Fruit fly (Drosophila melanogaster) whole organism, larva: ENCODE results near the gene CG34427.

Source experiments
- noc ChIP-seq: fragments of 200-800 bp; sonication (Bioruptor generic); optimal IDR thresholded peaks from 3 replicates; lab custom pipeline; 2019; ENCODE audit warnings: missing biosample characterization, mild to moderate bottlenecking, missing genetic modification characterization, moderate library complexity

CG34427 gene

DNA sequence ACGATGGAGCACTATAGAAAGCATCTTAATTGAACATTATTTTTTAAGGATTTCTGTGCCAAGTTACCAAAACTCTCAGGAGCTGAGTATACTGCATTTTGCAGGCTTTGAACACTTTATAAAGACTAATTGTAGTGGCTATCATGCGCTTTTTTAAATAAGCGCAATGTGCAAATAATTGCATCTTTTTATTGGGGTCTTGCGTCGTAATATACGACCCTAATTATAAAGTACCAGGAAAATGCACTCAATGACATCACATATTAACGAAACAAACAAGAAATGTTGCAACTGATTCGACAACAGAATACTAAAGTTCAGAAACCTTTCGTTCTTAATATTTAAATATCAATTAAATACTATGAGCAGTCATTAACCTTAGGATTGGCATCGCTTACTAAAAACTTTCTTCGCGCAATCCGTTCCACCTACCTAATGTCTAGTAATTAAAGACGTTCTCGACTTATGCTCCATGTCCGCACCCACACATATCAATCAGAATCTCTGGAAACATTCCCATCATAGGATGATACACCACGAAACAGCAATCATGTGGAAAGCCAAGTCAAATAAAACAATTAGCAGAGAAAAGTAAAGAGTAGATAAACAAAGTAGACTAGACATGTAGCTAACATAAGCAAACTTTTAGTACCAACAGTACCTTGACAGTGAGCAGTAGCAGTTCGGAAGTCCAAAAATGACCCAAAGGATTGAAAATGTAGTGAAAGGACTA is at the start of gene CG34427, which contains the start of gene CG32023:
CG34427 (plus strand) TSS at position 683 of the 733 bp plus-strand sequence.
CG32023 (minus strand) TSS at position 101 of the 733 bp plus-strand sequence.
- TF ChIP-seq noc (tag; lab: Kevin White, UChicago): no peak

DNA sequence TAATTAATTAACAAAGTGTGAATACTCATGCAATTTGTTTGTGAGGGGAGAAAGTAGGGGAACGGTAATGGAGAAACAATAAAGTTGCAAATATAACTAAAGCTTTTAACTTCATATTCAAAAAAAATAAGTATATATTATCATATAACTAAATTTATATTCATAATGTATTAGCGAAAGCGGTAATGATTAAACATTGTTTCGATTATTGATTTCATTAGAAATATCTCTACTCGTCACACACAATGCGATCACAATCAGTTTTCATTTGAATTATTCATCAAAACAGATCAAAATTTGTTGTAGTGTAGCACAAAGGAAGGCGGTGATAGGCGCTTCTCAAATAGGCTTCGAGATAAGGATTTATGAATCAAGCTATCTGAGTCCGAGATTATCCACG is 48.9 kb upstream of the CG34427 start, which contains the start of gene CG6576:
CG6576 (plus strand) TSS at position 301 of the 400 bp plus-strand sequence.
- no peak for TF ChIP-seq noc (tag; lab: Kevin White, UChicago)

DNA sequence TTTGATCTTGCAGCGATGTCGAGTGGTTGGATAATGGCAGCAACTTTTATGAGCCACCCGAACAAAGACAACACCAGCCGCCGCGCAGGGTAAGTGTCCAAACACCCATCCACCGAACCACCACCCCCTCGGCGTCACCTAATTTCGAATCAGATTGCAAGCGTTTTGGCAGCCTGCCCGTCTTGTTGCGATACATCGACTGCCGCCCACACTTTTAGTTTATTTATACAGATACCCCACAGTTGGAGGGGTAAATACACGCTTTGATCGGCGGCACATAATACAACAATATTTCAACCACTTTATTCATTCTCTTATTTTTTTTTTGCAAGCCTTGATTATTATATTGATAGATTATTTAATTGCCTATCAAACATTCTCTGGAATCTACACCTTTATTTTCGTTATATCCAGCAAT is 41.5 kb upstream of the CG34427 start:
- peak; percentile 55 for TF ChIP-seq noc (tag; lab: Kevin White, UChicago)

DNA sequence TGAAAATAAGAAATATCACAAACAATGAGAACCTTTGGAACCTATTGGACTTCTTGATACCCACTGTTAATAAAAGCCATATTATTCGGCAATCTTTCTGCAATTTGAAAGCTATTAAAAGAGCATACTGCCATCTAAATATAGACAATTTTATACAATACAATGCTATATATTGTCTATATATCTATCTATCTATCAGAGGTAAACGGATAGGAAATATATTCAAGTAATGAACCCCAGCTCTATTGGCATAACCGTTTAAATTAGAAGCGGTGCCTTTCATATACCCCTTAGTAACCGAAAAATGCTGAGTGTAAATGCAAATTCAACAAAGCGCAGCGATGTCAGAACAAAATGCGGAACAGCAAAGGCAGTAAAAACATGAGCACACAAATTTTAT is 40.8 kb upstream of the CG34427 start:
- no peak for TF ChIP-seq noc (tag; lab: Kevin White, UChicago)

DNA sequence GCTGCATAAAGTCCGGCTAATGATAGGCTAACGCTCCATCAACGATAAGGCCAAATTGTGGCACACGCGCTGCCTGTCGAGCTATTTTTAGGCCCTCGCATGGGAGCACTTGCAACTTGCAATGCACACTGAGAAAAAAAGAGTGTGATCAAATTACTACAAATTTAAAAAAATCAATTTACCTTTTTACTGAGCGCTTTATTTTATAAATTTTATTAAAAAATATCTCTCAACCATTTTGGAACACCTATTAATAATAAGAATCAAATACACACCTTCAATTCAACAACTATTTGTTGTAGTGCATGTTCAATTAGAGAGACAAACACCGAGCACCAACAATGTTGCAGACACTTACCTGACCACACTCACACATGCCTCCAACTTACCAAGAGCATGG is 39.1 kb upstream of the CG34427 start:
- TF ChIP-seq noc (tag; lab: Kevin White, UChicago): no peak

DNA sequence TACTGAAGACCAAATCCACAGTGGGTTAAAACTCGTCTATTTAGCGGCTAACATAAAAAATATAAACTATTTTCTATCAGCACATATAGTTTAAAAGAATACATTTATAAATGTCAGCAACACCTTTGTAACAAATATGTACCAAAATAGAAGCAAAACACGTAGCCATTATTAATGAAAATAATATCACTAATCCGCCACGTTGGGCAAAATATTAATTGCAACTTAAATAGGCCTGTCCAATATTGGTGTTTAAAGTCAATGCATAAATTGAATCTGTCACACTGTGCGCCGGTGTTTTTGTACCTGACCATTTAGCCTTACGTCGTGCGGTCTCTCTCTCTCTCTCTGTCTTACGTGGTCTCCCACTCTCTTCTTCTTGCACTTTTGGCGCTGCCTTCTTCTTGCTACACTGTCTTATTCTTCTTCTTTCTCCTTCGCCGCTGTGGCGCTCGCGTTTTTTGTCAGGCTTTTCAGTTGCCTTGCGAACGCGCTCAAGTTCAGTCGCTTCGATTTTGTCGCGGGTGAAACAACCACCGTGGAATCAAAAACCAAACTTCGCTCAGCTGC is 38.5 kb upstream of the CG34427 start:
- peak; percentile 98 for TF ChIP-seq noc (tag; lab: Kevin White, UChicago)

DNA sequence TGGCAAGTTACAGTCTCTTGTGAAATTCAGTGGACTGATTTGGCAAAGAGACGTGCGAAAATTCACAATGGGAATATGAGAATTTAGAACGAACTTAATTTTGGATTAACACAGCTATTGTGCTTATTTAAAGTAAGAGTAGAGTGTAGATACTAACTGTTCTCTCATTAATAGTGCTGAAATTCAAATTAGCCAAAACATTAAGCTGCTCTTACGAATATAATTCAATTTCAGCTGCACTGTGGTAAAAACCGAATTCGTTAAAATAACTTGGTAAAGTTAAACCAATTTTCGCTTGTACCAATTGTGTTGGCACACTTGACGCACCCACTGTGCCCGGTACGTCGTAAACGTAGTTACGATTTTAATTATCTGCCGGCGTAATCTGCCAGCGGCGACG is 36.7 kb upstream of the CG34427 start:
- peak; percentile 75 for TF ChIP-seq noc (tag; lab: Kevin White, UChicago)

DNA sequence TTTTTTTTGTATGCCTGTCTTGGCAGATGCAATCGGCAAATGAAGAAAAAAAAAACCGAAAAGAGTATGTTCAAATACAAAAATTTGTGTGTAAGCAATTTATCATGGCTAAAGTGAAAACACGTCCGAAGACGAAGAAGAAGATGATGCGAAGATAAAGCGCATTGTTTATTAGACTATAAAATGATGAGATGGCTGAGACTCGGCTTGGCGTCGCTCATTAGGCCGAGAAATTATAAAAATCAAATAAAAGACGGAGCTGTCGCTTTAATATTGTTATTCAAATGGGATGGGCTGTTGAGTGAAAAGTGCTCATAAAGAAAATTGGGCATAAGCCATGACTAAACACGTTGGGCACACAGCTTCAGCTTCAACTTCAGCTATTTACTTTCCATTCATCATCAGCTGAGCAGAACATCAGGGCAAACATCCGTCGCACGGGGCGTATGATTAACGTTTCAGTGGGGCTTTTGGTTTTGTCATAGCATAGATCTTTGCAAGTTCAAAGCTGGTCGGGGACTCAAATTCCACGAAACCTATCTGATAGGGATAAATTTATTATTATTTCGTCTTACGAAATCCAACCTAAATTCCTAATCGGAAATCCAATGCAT is 33.8 kb upstream of the CG34427 start:
- no peak for TF ChIP-seq noc (tag; lab: Kevin White, UChicago)

DNA sequence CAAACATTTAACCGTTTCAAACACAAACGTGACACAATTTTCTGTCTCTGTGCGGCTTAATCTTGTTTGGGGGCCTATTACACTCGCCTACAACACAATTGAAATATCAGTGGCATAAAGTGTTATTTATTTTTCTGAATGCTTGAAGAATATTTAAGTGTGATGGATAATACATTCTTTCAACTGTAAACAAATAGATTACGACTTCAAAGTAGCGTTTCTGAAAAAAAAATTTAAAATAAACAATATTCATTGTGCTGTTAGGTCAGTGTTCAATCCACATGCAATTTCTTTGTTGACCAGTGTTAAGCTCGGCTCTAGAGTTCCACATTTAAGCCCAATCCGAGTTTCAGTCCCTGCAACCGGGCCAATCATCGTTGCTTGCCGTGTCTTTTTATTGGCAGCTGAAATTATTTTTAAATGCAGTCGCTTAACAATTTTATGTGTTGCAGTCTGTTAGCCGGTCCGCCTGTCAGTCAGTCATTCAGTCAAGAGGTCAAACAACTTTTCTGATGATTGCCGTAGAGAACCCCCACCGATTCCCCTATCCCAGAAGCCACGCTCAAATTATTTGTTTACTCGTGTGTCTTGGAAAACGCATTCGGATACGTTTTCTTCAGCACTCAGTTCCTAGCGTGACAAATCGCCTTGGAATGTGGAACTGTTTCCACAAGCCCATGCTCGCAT is 31.4 kb upstream of the CG34427 start:
- TF ChIP-seq noc (tag; lab: Kevin White, UChicago): no peak

DNA sequence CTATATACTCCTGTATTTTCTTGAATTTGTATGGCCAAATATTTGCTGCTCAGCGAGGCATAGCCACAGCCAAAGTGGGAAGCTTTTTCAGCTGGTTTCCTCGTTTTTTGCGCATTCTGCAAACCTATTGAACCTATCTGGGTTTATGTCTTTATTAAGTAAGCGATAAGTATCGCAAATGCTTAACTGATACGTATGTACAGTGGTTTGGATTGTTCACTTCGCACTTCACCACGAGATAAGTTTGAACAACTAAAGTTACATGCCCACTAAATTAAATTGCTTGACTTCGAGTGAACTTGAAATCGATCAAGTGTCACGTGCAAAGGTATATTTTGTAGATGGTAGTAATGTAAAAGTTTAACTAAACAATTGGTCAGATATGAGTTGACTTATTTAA is 30.9 kb upstream of the CG34427 start:
- no peak for TF ChIP-seq noc (tag; lab: Kevin White, UChicago)

DNA sequence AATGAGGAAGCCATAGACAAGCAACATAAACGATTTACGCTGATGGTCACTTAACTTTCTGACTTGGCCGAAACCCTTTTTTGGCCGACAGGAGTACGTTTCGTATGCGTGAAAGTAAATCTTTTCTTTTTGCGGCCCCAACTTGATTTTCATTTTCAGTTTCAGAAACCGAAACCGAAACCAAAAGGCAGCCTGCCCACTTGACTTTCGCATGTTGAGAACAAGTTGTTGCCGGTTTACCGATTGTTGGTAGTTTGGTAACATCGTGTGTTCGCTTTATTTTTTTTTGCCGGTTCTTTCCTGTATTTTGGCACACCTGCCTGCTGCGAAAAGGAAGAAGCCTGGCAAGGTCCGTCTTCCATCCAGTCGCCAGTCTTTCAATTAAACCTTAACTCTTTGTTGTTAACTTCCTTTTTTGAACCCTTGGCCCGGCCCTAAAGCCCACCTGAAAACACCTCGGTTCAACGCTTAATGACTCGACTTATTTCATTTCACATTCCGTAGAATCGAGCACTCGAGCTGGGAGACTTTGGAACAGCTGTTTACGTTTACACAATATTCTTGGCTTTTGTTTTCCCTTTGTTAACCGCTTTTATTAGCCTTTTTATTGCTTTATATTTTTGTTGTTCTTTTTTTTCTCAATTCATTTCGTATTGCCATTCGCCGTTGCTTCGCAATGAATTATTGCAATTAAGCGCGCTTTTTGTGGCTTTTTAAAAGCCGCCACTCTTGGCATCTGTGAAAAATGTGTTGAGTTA is 29.4 kb upstream of the CG34427 start:
- no peak for TF ChIP-seq noc (tag; lab: Kevin White, UChicago)

DNA sequence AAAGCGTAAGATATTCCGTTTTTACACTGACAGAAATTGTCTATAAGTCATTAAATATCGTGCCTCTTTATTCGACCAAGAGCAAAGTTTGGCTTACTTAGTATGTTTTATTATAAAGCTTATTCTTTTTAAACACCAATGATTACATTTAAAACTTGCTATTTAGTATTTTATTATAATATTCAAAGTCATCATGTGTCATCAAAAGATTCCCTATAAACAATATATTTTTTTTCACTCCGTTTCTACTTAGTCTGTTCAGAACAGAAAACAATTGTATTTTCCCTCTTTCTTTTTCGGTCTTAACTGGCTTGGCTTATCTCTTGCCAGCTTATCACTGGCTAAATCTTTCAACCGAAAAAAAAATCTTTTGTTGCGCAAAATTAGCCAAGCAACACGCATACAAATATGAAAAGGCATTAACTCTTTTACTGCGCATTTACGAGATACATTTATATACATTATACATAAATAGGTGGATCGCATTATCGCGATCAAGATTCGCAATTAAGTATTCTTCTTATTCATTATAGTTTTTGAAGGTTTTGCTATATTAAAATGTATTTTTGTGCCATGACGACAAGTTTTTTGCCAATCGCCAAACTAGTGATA is 27.1 kb upstream of the CG34427 start:
- no peak for TF ChIP-seq noc (tag; lab: Kevin White, UChicago)

DNA sequence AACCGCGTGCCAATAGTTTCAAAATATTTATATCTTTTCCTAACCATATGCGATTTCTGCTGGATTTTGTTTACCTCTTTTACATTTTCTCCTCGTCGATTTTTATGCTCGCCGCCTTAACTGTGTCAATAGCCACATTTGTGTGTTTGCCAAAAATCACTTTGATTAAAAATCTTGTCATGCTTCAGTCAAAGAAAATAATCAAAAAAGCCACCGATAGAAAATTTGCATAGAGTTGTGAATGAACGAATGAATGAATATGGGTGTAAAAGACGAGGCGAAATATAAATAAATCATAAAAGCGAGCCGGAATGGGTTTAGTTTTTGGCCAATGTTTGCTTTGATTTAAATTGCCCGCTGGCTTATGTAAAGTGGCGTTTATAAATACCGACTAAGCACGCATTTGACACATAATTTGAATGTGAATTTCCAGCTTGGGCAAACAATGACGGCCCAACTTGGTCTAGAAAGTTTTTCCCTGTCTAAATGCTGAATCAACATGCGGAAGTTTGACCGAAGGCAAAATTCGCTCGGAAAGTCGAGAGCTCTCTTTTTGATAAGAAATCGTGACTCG is 23.8 kb upstream of the CG34427 start:
- TF ChIP-seq noc (tag; lab: Kevin White, UChicago): peak; percentile 28

DNA sequence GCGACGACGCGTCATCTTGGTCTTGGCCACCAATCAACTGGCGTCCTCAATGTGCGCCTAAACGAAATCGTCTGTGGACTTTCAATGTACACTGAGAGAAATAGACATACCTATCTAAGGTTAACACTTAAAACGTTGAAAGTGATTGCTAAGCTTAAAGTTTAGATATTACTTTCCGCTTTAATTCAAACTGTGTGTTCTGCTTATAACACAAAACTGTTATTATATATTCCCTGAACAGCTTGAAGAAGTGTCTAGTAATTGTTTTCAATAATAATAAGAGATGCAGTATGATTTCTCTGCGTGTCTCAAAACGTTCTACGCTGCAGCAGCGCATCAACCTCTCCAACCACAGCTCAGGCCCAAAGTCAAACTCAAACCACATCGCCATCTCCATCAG is 22.6 kb upstream of the CG34427 start:
- no peak for TF ChIP-seq noc (tag; lab: Kevin White, UChicago)
